Fruit fly (Drosophila melanogaster): ENCODE measurements around the gene CG7443.

Gene CG7443

DNA sequence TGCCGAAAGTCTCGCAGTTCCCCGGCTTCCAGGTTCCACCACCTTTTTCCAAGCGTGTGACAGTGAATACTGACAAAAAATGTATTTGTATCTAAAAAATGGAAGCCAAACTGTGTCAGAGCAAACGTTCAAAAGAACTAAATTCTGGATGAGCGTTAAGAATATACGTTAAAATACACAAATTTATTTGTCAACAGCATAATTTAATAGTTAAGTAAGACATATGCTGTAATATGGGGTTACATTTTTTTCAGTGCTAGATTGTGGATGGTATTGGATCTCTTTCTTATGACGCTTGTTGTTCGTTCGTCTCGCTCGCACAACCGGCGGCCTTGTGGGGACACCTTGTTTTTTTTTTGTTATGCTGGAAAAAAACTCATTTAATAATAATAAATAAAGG, 31.5 kb downstream of the CG7443 start (continued):
- peak; percentile 43 to 93 for TF ChIP-seq bsh (GFP tag; optimal IDR thresholded peaks at IDR 0.05)
- peak; percentile 100 for TF ChIP-seq Med (GFP tag)
- peak; percentile 94 for TF ChIP-seq Taf1 (GFP tag; IDR thresholded peaks at IDR 0.05)
- TF ChIP-seq gem (tag; optimal IDR thresholded peaks at IDR 0.05), result peak; percentile 97
- TF ChIP-seq CG5953 (GFP tag; IDR thresholded peaks at IDR 0.05), result peak; percentile 90
- peak in 1 of 2 experiments; percentile 81 for TF ChIP-seq Eip74EF (GFP tag; optimal IDR thresholded peaks at IDR 0.05)
- TF ChIP-seq al (GFP tag; IDR thresholded peaks at IDR 0.05), result peak; percentile 97
- peak; percentile 81 for TF ChIP-seq wor (GFP tag; IDR thresholded peaks at IDR 0.05)
- TF ChIP-seq CG7786 (GFP tag; optimal IDR thresholded peaks at IDR 0.05), result peak; percentile 96
- peak; percentile 9 for TF ChIP-seq Lhr (GFP tag; optimal IDR thresholded peaks at IDR 0.05)
- TF ChIP-seq ase (GFP tag; IDR thresholded peaks at IDR 0.05), result peak; percentile 93
- TF ChIP-seq Doc3 (GFP tag; IDR thresholded peaks at IDR 0.05; ENCODE audit: partially characterized antibody), result no peak
- TF ChIP-seq CG17186 (GFP tag; optimal IDR thresholded peaks at IDR 0.05), result peak; percentile 29
- peak in 1 of 3 experiments; percentile 70 for TF ChIP-seq lola (GFP tag; optimal IDR thresholded peaks at IDR 0.05)
- TF ChIP-seq CG6765 (GFP tag; optimal IDR thresholded peaks at IDR 0.05), result peak; percentile 93
- TF ChIP-seq sens-2 (GFP tag; IDR thresholded peaks at IDR 0.05), result peak; percentile 78; the same call in 1 of the 2 replicates
- TF ChIP-seq CG6854 (GFP tag; optimal IDR thresholded peaks at IDR 0.05), result peak; percentile 93
- TF ChIP-seq dpn (GFP tag; optimal IDR thresholded peaks at IDR 0.05), result peak; percentile 97
- TF ChIP-seq ftz-f1 (GFP tag; optimal IDR thresholded peaks at IDR 0.05), result peak; percentile 94
- peak; percentile 89 for TF ChIP-seq nmo (GFP tag; optimal IDR thresholded peaks at IDR 0.05)
- TF ChIP-seq zen (tag; optimal IDR thresholded peaks at IDR 0.05), result peak; percentile 86
- TF ChIP-seq CG30403 (GFP tag; optimal IDR thresholded peaks at IDR 0.05), result peak; percentile 97
- peak; percentile 90 for TF ChIP-seq cas (GFP tag; IDR thresholded peaks at IDR 0.05)
- TF ChIP-seq CG9932 (GFP tag; IDR thresholded peaks at IDR 0.05), result peak; percentile 99
- peak; percentile 91 for TF ChIP-seq Six4 (GFP tag; optimal IDR thresholded peaks at IDR 0.05)
- TF ChIP-seq Bdp1 (GFP tag; optimal IDR thresholded peaks at IDR 0.05), result peak; percentile 90
- TF ChIP-seq zfh1 (GFP tag; IDR thresholded peaks at IDR 0.05), result peak; percentile 93
- TF ChIP-seq stc (GFP tag; IDR thresholded peaks at IDR 0.05), result peak; percentile 95
- TF ChIP-seq CG12104 (GFP tag; optimal IDR thresholded peaks at IDR 0.05), result peak; percentile 94
- TF ChIP-seq CG17612 (GFP tag; IDR thresholded peaks at IDR 0.05), result peak; percentile 87
- TF ChIP-seq ranshi (GFP tag; IDR thresholded peaks at IDR 0.05), result peak; percentile 91
- TF ChIP-seq GATAe (GFP tag; conservative IDR thresholded peaks at IDR 0.05), result peak; percentile 87
- peak; percentile 88 for TF ChIP-seq Oaz (GFP tag; IDR thresholded peaks at IDR 0.05)
- TF ChIP-seq crol (GFP tag; IDR thresholded peaks at IDR 0.05), result peak; percentile 58
- TF ChIP-seq CG6654 (GFP tag; optimal IDR thresholded peaks at IDR 0.05), result peak; percentile 82
- TF ChIP-seq sisA (GFP tag; IDR thresholded peaks at IDR 0.05), result peak; percentile 96
- peak; percentile 93 for TF ChIP-seq fd3F (GFP tag; optimal IDR thresholded peaks at IDR 0.05)
- TF ChIP-seq CG8290 (GFP tag; optimal IDR thresholded peaks at IDR 0.05), result peak; percentile 81
- TF ChIP-seq CG8290 (tag; optimal IDR thresholded peaks at IDR 0.05), result peak in 1 of 2 experiments; percentile 98
- peak; percentile 77 for TF ChIP-seq CG1529 (GFP tag; optimal IDR thresholded peaks at IDR 0.05)
- no peak for TF ChIP-seq h (optimal IDR thresholded peaks at IDR 0.05)
- TF ChIP-seq CG11085 (GFP tag; IDR thresholded peaks at IDR 0.05), result peak; percentile 93
- peak; percentile 36 for TF ChIP-seq CG33557 (GFP tag; optimal IDR thresholded peaks at IDR 0.05)
- TF ChIP-seq CG13624 (GFP tag; optimal IDR thresholded peaks at IDR 0.05), result peak; percentile 99
- TF ChIP-seq oc (tag; optimal IDR thresholded peaks at IDR 0.05), result peak; percentile 93
- peak; percentile 96 for TF ChIP-seq CG14014 (GFP tag; IDR thresholded peaks at IDR 0.05)
- no peak for TF ChIP-seq D (optimal IDR thresholded peaks at IDR 0.05)
- TF ChIP-seq D (GFP tag; optimal IDR thresholded peaks at IDR 0.05), result peak; percentile 88
- TF ChIP-seq fd102C (GFP tag; optimal IDR thresholded peaks at IDR 0.05), result no peak
- TF ChIP-seq sqz (GFP tag; optimal IDR thresholded peaks at IDR 0.05), result peak; percentile 88
- peak; percentile 92 for TF ChIP-seq CG4854 (GFP tag; optimal IDR thresholded peaks at IDR 0.05)
- peak; percentile 87 for TF ChIP-seq CG4820 (GFP tag; optimal IDR thresholded peaks at IDR 0.05)
